Worm (Caenorhabditis elegans): ENCODE measurements around the gene rnp-9.

rnp-9 gene

DNA sequence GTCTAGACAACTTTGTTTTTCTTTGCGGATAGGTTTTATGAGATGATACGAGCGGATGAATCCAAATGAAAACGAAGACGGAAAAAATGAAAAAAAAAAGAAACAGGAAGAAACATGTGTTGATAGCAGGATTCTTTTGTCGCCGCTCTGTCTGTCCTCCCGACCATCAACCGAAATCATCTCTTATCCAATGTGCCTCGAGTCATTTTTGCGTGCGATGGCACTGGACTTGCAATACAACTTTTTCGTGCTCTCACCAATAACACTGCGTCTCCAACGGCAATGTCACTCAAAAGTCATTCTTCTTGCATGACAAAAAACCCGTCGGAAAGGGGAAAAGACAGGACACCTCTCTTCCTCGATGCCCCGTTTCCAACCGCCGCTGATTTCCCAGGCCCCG, 9.2 kb downstream of the rnp-9 start, which contains the start of gene ncs-4:
TSS of gene ncs-4 (plus strand) at position 227 of the 400 bp plus-strand sequence.
- TF ChIP-seq mab-9 (GFP tag; IDR thresholded peaks at IDR 0.05) (no peak), fkh-4 (tag; optimal IDR thresholded peaks at IDR 0.05; ENCODE audit: borderline replicate concordance) (no peak), C34B4.2 (tag; optimal IDR thresholded peaks at IDR 0.05) (no peak), ceh-63 (GFP tag; optimal IDR thresholded peaks at IDR 0.05) (no peak), sup-37 (GFP tag; optimal IDR thresholded peaks at IDR 0.05) (no peak), lsy-2 (tag; optimal IDR thresholded peaks at IDR 0.05) (no peak), zag-1 (tag; optimal IDR thresholded peaks at IDR 0.05) (no peak), elt-3 (tag; optimal IDR thresholded peaks at IDR 0.05) (peak in 1 of 6 experiments; percentile 1), snu-23 (GFP tag; optimal IDR thresholded peaks at IDR 0.05) (peak; percentile 29), unc-86 (tag; optimal IDR thresholded peaks at IDR 0.05) (no peak), blmp-1 (tag; optimal IDR thresholded peaks at IDR 0.05) (peak; percentile 33), hlh-17 (GFP tag; optimal IDR thresholded peaks at IDR 0.05; ENCODE audit: borderline replicate concordance) (no peak), dpl-1 (GFP tag; optimal IDR thresholded peaks at IDR 0.05) (no peak), nhr-71 (tag; optimal IDR thresholded peaks at IDR 0.05) (peak; percentile 51), nhr-19 (GFP tag; conservative IDR thresholded peaks at IDR 0.05) (peak; percentile 22; the same call in 1 of the 2 replicates), nhr-20 (tag; optimal IDR thresholded peaks at IDR 0.05) (peak; percentile 19), lin-39 (tag; optimal IDR thresholded peaks at IDR 0.05) (peak; percentile 21), rnt-1 (tag; optimal IDR thresholded peaks at IDR 0.05) (peak; percentile 51), nhr-77 (tag; optimal IDR thresholded peaks at IDR 0.05) (no peak), nhr-85 (tag) (peak; percentile 34), lin-15B (tag; optimal IDR thresholded peaks at IDR 0.05) (no peak), ceh-88 (GFP tag; IDR thresholded peaks at IDR 0.05) (no peak), pag-3 (tag; optimal IDR thresholded peaks at IDR 0.05; ENCODE audit: borderline replicate concordance, insufficient read depth) (peak; percentile 78), lin-14 (GFP tag; optimal IDR thresholded peaks at IDR 0.05) (peak; percentile 70)

DNA sequence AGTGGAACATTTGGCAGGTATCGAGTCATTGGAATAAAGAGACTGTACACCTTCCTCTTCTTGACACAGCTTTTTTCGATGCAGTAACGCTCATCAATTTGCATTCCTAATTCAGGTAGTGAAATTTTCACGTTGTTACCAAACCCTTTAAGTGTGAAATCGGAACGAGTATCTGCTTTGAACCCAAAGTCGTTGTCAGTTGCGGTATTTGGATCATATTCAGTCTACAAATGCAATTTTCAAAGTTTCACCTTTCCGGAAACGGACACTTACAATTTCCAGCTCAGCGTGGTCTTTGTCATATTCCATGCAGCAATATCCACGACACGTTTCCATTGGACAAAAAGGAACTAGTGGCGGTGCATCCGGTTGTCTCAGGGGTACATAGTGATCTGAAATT, 15.5 kb downstream of the rnp-9 start:
- TF ChIP-seq efl-1 (optimal IDR thresholded peaks at IDR 0.05) (no peak), efl-1 (GFP tag; optimal IDR thresholded peaks at IDR 0.05 in 1 of 2) (peak in 1 of 2 experiments; percentile 55), unc-86 (tag; optimal IDR thresholded peaks at IDR 0.05) (no peak), ceh-90 (tag; optimal IDR thresholded peaks at IDR 0.05) (no peak)

DNA sequence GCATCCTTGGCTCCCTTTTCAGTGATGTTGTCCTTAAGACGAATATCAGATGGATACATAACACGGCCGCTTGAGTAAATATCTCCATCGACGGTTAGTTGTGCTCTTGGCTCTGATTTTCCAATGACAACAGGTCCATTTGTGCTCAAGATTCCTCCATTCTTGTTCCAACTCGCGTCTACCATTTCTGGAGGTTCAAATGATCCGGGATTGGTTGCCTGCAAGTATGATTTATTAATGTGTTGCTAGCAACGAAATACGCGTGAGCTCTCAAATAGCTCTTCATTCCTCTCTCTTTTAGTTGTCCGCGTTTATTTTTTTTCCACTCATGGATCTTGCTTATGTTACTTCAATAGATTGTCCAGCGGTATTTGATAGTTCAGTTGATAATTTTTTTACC, 16.6 kb downstream of the rnp-9 start, which contains the start of gene arrd-28:
TSS of gene arrd-28 (plus strand) at position 301 of the 400 bp plus-strand sequence.
- TF ChIP-seq efl-1 (optimal IDR thresholded peaks at IDR 0.05) (no peak), efl-1 (GFP tag; optimal IDR thresholded peaks at IDR 0.05 in 1 of 2) (peak in 1 of 2 experiments; percentile 27), nhr-11 (tag; optimal IDR thresholded peaks at IDR 0.05) (no peak)

DNA sequence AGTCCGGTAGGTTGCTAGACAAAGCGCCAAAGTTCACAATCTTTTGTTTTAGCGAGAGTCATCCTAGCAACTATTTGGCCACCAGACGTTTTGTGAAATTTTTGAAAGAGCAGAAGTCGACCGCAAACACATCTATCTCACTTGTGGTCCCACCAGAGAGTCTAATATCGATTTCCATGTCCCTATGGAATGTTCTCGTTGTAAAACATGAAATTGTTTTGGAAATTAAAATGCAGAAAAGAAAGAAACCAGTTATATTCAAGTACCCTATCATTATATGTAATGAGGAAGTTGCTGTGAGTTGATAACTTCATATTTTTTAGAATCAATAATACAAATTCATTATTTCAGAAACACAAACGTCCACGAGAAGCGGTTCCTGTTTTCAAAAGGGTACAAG, 17.6 kb downstream of the rnp-9 start:
- TF ChIP-seq C34B4.2 (tag; optimal IDR thresholded peaks at IDR 0.05) (no peak), lsy-2 (tag; optimal IDR thresholded peaks at IDR 0.05) (no peak), fkh-4 (tag; optimal IDR thresholded peaks at IDR 0.05; ENCODE audit: borderline replicate concordance) (no peak), ztf-4 (tag; optimal IDR thresholded peaks at IDR 0.05) (no peak), ceh-82 (tag; optimal IDR thresholded peaks at IDR 0.05) (no peak), aha-1 (tag; optimal IDR thresholded peaks at IDR 0.05) (no peak)

DNA sequence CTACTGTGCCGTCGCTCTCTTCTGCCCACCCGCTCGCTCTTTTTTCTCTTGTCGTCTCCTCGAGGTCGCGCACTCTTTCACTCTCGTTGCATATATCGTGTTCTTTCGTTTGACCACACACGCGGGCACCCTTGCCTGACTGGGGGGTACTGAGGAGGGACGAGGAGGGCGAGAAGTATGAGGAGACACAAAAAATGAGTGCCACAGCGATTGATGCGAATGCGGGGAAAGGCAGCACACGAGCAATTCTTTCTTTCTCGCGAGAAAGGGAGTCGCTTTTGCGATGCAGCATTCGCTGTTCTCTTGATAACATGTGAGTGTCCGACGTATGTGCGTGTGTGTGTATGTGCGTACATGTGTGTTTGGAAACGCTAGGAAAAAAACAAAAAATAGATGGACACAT, 21.4 kb downstream of the rnp-9 start:
- TF ChIP-seq ceh-8 (GFP tag; optimal IDR thresholded peaks at IDR 0.05): peak; percentile 74
- no peak for TF ChIP-seq nhr-76 (tag; optimal IDR thresholded peaks at IDR 0.05)
- no peak for TF ChIP-seq egl-27 (tag; optimal IDR thresholded peaks at IDR 0.05)
- peak; percentile 33 for TF ChIP-seq jun-1 (tag; optimal IDR thresholded peaks at IDR 0.05)
- peak; percentile 26 for TF ChIP-seq mef-2 (tag; optimal IDR thresholded peaks at IDR 0.05)
- peak; percentile 54 for TF ChIP-seq nhr-77 (tag; optimal IDR thresholded peaks at IDR 0.05)
- peak; percentile 31 for TF ChIP-seq zip-4 (GFP tag; optimal IDR thresholded peaks at IDR 0.05)
- peak; percentile 13 for TF ChIP-seq nhr-11 (tag; optimal IDR thresholded peaks at IDR 0.05)
- no peak for TF ChIP-seq grh-1 (GFP tag; IDR thresholded peaks at IDR 0.05)
- TF ChIP-seq mep-1 (tag; optimal IDR thresholded peaks at IDR 0.05): peak; percentile 90
- TF ChIP-seq tlp-1 (tag; optimal IDR thresholded peaks at IDR 0.05): no peak
- TF ChIP-seq elt-2 (tag; optimal IDR thresholded peaks at IDR 0.05): no peak
- peak; percentile 42 for TF ChIP-seq lin-13 (GFP tag; optimal IDR thresholded peaks at IDR 0.05)
- peak; percentile 45 to 62 for TF ChIP-seq efl-1 (optimal IDR thresholded peaks at IDR 0.05)
- TF ChIP-seq efl-1 (GFP tag; optimal IDR thresholded peaks at IDR 0.05 in 1 of 2): peak in 1 of 2 experiments; percentile 63
- TF ChIP-seq xbp-1 (tag; optimal IDR thresholded peaks at IDR 0.05): peak; percentile 67
- TF ChIP-seq irx-1 (tag; optimal IDR thresholded peaks at IDR 0.05): peak; percentile 74
- peak; percentile 44 to 81 for TF ChIP-seq lsy-2 (tag; optimal IDR thresholded peaks at IDR 0.05)
- TF ChIP-seq hlh-4 (tag; optimal IDR thresholded peaks at IDR 0.05): no peak

Data from whole organism, L1 larva.